Fruit fly (Drosophila melanogaster) S2 (cell line): ENCODE measurements around the gene CG32277.

Experiments used
- CG8478 ChIP-seq: fragments of >200 bp; optimal IDR thresholded peaks from 2 replicates; lab custom pipeline; 2018
- CTCF ChIP-seq, 2 experiments: fragments of >200 bp; optimal IDR thresholded peaks; 2 replicates each; lab custom pipeline; 2018

- no peak for TF ChIP-seq CG8478 (lab: Kevin White, UChicago)
- TF ChIP-seq CTCF (optimal IDR thresholded peaks at IDR 0.05; lab: Kevin White, UChicago), result no peak
Measured at dm6 chr3L:3241368-3241640, 36.1 kb upstream of the CG32277 start.
